Fruit fly (Drosophila melanogaster): Measurements from ENCODE around the gene CG17321.

The CG17321 gene

dm6 chr2L:18899862-18900261, 54.9 kb downstream of the CG17321 start:
- no peak for TF ChIP-seq CrebA (GFP tag; optimal IDR thresholded peaks at IDR 0.05; ENCODE audit: borderline replicate concordance)
- TF ChIP-seq br (GFP tag; optimal IDR thresholded peaks at IDR 0.05) = no peak
- no peak for TF ChIP-seq Dfd (GFP tag; optimal IDR thresholded peaks at IDR 0.05)
- TF ChIP-seq brk (GFP tag; optimal IDR thresholded peaks at IDR 0.05) = no peak
- no peak for TF ChIP-seq Vsx2 (GFP tag; optimal IDR thresholded peaks at IDR 0.05; ENCODE audit: partially characterized antibody)
- no peak for TF ChIP-seq sv (GFP tag; optimal IDR thresholded peaks at IDR 0.05)
- TF ChIP-seq CG32264 (GFP tag; optimal IDR thresholded peaks at IDR 0.05) = no peak
- no peak for TF ChIP-seq lola (GFP tag; optimal IDR thresholded peaks at IDR 0.05)
- no peak for TF ChIP-seq usp (GFP tag; optimal IDR thresholded peaks at IDR 0.05)
- TF ChIP-seq ey (GFP tag; optimal IDR thresholded peaks at IDR 0.05) = no peak
- TF ChIP-seq Hnf4 (GFP tag; optimal IDR thresholded peaks at IDR 0.05) = no peak
- no peak for TF ChIP-seq rgr (GFP tag; optimal IDR thresholded peaks at IDR 0.05)
- no peak for TF ChIP-seq woc (GFP tag; optimal IDR thresholded peaks at IDR 0.05)
- TF ChIP-seq Jra (GFP tag; optimal IDR thresholded peaks at IDR 0.05) = no peak
- no peak for TF ChIP-seq GATAd (GFP tag; optimal IDR thresholded peaks at IDR 0.05)
- no peak for TF ChIP-seq HLH106 (tag; optimal IDR thresholded peaks at IDR 0.05)
- no peak for TF ChIP-seq psq (GFP tag; optimal IDR thresholded peaks at IDR 0.05)
- TF ChIP-seq Rel (GFP tag; optimal IDR thresholded peaks at IDR 0.05) = no peak
- no peak for TF ChIP-seq Rel (tag; optimal IDR thresholded peaks at IDR 0.05)

dm6 chr2L:18900976-18901375, 56.0 kb downstream of the CG17321 start:
- TF ChIP-seq OdsH (GFP tag; optimal IDR thresholded peaks at IDR 0.05) = peak; percentile 28
- TF ChIP-seq rgr (GFP tag; optimal IDR thresholded peaks at IDR 0.05) = no peak
- TF ChIP-seq sage (GFP tag; optimal IDR thresholded peaks at IDR 0.05) = no peak
- TF ChIP-seq Vsx2 (GFP tag; optimal IDR thresholded peaks at IDR 0.05; ENCODE audit: partially characterized antibody) = no peak
- no peak for TF ChIP-seq Rel (GFP tag; optimal IDR thresholded peaks at IDR 0.05)
- no peak for TF ChIP-seq Rel (tag; optimal IDR thresholded peaks at IDR 0.05)
- no peak for TF ChIP-seq br (GFP tag; optimal IDR thresholded peaks at IDR 0.05)
- no peak for TF ChIP-seq lola (GFP tag; optimal IDR thresholded peaks at IDR 0.05)
- no peak for TF ChIP-seq sv (GFP tag; optimal IDR thresholded peaks at IDR 0.05)
- TF ChIP-seq Dif (GFP tag; optimal IDR thresholded peaks at IDR 0.05; ENCODE audit: partially characterized antibody) = no peak
- TF ChIP-seq CG32264 (GFP tag; optimal IDR thresholded peaks at IDR 0.05) = no peak
- no peak for TF ChIP-seq Hr78 (GFP tag; optimal IDR thresholded peaks at IDR 0.05)
- no peak for TF ChIP-seq brk (GFP tag; optimal IDR thresholded peaks at IDR 0.05)
- no peak for TF ChIP-seq Hr83 (GFP tag; optimal IDR thresholded peaks at IDR 0.05; ENCODE audit: poor library complexity, severe bottlenecking)
- no peak for TF ChIP-seq dsf (GFP tag; optimal IDR thresholded peaks at IDR 0.05; ENCODE audit: borderline replicate concordance)
- TF ChIP-seq CrebA (GFP tag; optimal IDR thresholded peaks at IDR 0.05; ENCODE audit: borderline replicate concordance) = no peak
- TF ChIP-seq Mio (GFP tag; optimal IDR thresholded peaks at IDR 0.05) = no peak
- TF ChIP-seq Dfd (GFP tag; optimal IDR thresholded peaks at IDR 0.05) = no peak
- TF ChIP-seq HLH106 (tag; optimal IDR thresholded peaks at IDR 0.05) = peak; percentile 45
- no peak for TF ChIP-seq usp (GFP tag; optimal IDR thresholded peaks at IDR 0.05)
- TF ChIP-seq fru (GFP tag; optimal IDR thresholded peaks at IDR 0.05) = no peak
- no peak for TF ChIP-seq jim (GFP tag; optimal IDR thresholded peaks at IDR 0.05)
- TF ChIP-seq Myc (optimal IDR thresholded peaks at IDR 0.05) = no peak
- peak in 1 of 2 experiments; percentile 6 for TF ChIP-seq foxo (GFP tag; optimal IDR thresholded peaks at IDR 0.05)
- TF ChIP-seq pan (optimal IDR thresholded peaks at IDR 0.05) = no peak
- peak; percentile 23 for TF ChIP-seq ey (GFP tag; optimal IDR thresholded peaks at IDR 0.05)
- TF ChIP-seq Sp1 (GFP tag; optimal IDR thresholded peaks at IDR 0.05) = no peak
- TF ChIP-seq tai (GFP tag; optimal IDR thresholded peaks at IDR 0.05) = no peak
- TF ChIP-seq woc (GFP tag; optimal IDR thresholded peaks at IDR 0.05) = no peak
- TF ChIP-seq h (GFP tag; optimal IDR thresholded peaks at IDR 0.05) = no peak
- no peak for TF ChIP-seq CG9705 (GFP tag; optimal IDR thresholded peaks at IDR 0.05)
- no peak for TF ChIP-seq Abd-B (GFP tag; optimal IDR thresholded peaks at IDR 0.05)
- TF ChIP-seq dmrt93B (GFP tag; optimal IDR thresholded peaks at IDR 0.05) = peak; percentile 1
